Worm (Caenorhabditis elegans) whole organism, L2 larva: Measurements from ENCODE around the gene aars-1.

Source experiments
- nhr-77 ChIP-seq: fragments of 150-350 bp; optimal IDR thresholded peaks from 2 replicates; lab custom pipeline; 2014; ENCODE audit warnings: missing biosample characterization, missing genetic modification characterization
- unc-62 ChIP-seq: fragments of 150-350 bp; optimal IDR thresholded peaks from 2 replicates; lab custom pipeline; 2014; ENCODE audit warnings: missing biosample characterization, missing genetic modification reagents, missing genetic modification characterization
- ztf-11 ChIP-seq: sonication (generic microtip); optimal IDR thresholded peaks from 2 replicates; lab custom pipeline; 2017; ENCODE audit warnings: missing biosample characterization, missing genetic modification characterization

ce11 chrII:11486698-11487234, 22.5 kb upstream of the aars-1 start, which contains the start of gene ttr-18:
- TF ChIP-seq ztf-11 (tag; lab: Kevin White, UChicago): no peak
- no peak for TF ChIP-seq unc-62 (GFP tag; lab: Kevin White, UChicago)
- TF ChIP-seq nhr-77 (tag; lab: Kevin White, UChicago): no peak
